Worm (Caenorhabditis elegans) whole organism, young adult: ENCODE data around the gene oac-48.

ENCODE experiments used
- F39B2.1 ChIP-seq: fragments of 200-800 bp; sonication (Bioruptor generic); IDR thresholded peaks from 2 replicates; pipeline ENCODE4 v1.3.6; 2022; ENCODE audit warnings: missing genetic modification reagents, missing genetic modification characterization, missing compliant biosample characterization
- F49E8.2 ChIP-seq: sonication (generic microtip); optimal IDR thresholded peaks from 3 replicates; lab custom pipeline; 2017; ENCODE audit warnings: missing genetic modification characterization, mild to moderate bottlenecking, missing compliant biosample characterization, antibody characterized with exemption, moderate library complexity; ENCODE audit not compliant: insufficient read depth
- F55B11.4 ChIP-seq: sonication (generic microtip); optimal IDR thresholded peaks from 2 replicates; lab custom pipeline; 2016; ENCODE audit warnings: missing compliant biosample characterization, missing genetic modification characterization, borderline replicate concordance; ENCODE audit not compliant: insufficient read depth
- F57A8.1 ChIP-seq: fragments of 200-800 bp; sonication (Bioruptor generic); optimal IDR thresholded peaks from 2 replicates; lab custom pipeline; 2018; ENCODE audit warnings: mild to moderate bottlenecking, missing genetic modification characterization, moderate library complexity, missing compliant biosample characterization
- F57C9.4 ChIP-seq: sonication (generic microtip); optimal IDR thresholded peaks from 2 replicates; lab custom pipeline; 2017; ENCODE audit warnings: mild to moderate bottlenecking, missing genetic modification characterization, missing compliant biosample characterization
- T26A5.8 ChIP-seq: sonication (generic microtip); optimal IDR thresholded peaks from 2 replicates; lab custom pipeline; 2016; ENCODE audit warnings: missing genetic modification characterization, missing compliant biosample characterization
- Y53F4B.3 ChIP-seq: fragments of 200-800 bp; sonication (Bioruptor generic); IDR thresholded peaks from 2 replicates; pipeline ENCODE4 v1.3.6; 2022; ENCODE audit warnings: missing genetic modification reagents, missing genetic modification characterization, missing compliant biosample characterization
- Y56A3A.18 ChIP-seq: fragments of 200-800 bp; sonication (Bioruptor generic); IDR thresholded peaks from 2 replicates; pipeline ENCODE4 v1.3.6; 2022; ENCODE audit warnings: missing genetic modification reagents, missing genetic modification characterization, missing compliant biosample characterization
- Y79H2A.3 ChIP-seq: fragments of 200-800 bp; sonication (Bioruptor generic); conservative IDR thresholded peaks from 2 replicates; pipeline ENCODE4 v1.3.6; 2022; ENCODE audit warnings: missing genetic modification reagents, missing genetic modification characterization, missing compliant biosample characterization
- Y95B8A.8 ChIP-seq: fragments of 200-800 bp; sonication (Bioruptor generic); IDR thresholded peaks from 2 replicates; pipeline ENCODE4 v1.3.6; 2022; ENCODE audit warnings: missing genetic modification reagents, missing genetic modification characterization, missing compliant biosample characterization
- attf-6 ChIP-seq: fragments of 200-800 bp; sonication (Bioruptor generic); IDR thresholded peaks from 2 replicates; pipeline ENCODE4 v1.3.6; 2022; ENCODE audit warnings: missing genetic modification reagents, missing genetic modification characterization, missing compliant biosample characterization
- ccch-3 ChIP-seq: fragments of 200-800 bp; sonication (Bioruptor generic); optimal IDR thresholded peaks from 2 replicates; lab custom pipeline; 2018; ENCODE audit warnings: mild to moderate bottlenecking, missing genetic modification characterization, missing compliant biosample characterization
- ceh-100 ChIP-seq: fragments of 200-800 bp; sonication (Bioruptor generic); IDR thresholded peaks from 2 replicates; pipeline ENCODE4 v1.3.6; 2022; ENCODE audit warnings: missing genetic modification reagents, missing genetic modification characterization, missing compliant biosample characterization
- die-1 ChIP-seq: sonication (generic microtip); optimal IDR thresholded peaks from 2 replicates; lab custom pipeline; 2016; ENCODE audit warnings: missing genotype, mild to moderate bottlenecking, missing genetic modification characterization, missing compliant biosample characterization
- efl-1 ChIP-seq: fragments of 150-350 bp; optimal IDR thresholded peaks from 2 replicates; lab custom pipeline; 2014; ENCODE audit warnings: missing biosample characterization, missing genetic modification reagents, missing genetic modification characterization
- ets-4 ChIP-seq: fragments of 200-800 bp; sonication (Bioruptor generic); optimal IDR thresholded peaks from 2 replicates; lab custom pipeline; 2018; ENCODE audit warnings: mild to moderate bottlenecking, missing genetic modification characterization, missing compliant biosample characterization
- fkh-3 ChIP-seq: sonication (generic microtip); optimal IDR thresholded peaks from 2 replicates; lab custom pipeline; 2016; ENCODE audit warnings: mild to moderate bottlenecking, missing genetic modification characterization, missing compliant biosample characterization
- gei-17 ChIP-seq: fragments of 200-800 bp; sonication (Bioruptor generic); optimal IDR thresholded peaks from 2 replicates; lab custom pipeline; 2018; ENCODE audit warnings: mild to moderate bottlenecking, missing genetic modification characterization, missing compliant biosample characterization
- him-1 ChIP-seq: sonication (generic microtip); optimal IDR thresholded peaks from 2 replicates; lab custom pipeline; 2016; ENCODE audit warnings: missing genotype, missing genetic modification reagents, missing genetic modification characterization, missing compliant biosample characterization
- lin-26 ChIP-seq: fragments of 200-800 bp; sonication (Bioruptor generic); IDR thresholded peaks from 2 replicates; pipeline ENCODE4 v1.3.6; 2022; ENCODE audit warnings: missing genetic modification reagents, missing genetic modification characterization, missing compliant biosample characterization
- lin-35 ChIP-seq, 3 experiments: fragments of 150-350 bp in 2 of 3; sonication (generic microtip) in 1 of 3; optimal IDR thresholded peaks; 2 replicates each; lab custom pipeline; 2014 to 2018; ENCODE audit warnings: missing biosample characterization in 3 of 3, missing genetic modification characterization in 3 of 3, missing genetic modification reagents in 3 of 3
- madf-3 ChIP-seq: fragments of 200-800 bp; sonication (Bioruptor generic); IDR thresholded peaks from 2 replicates; pipeline ENCODE4 v1.3.6; 2022; ENCODE audit warnings: missing genetic modification reagents, missing genetic modification characterization, missing compliant biosample characterization
- madf-6 ChIP-seq: fragments of 200-800 bp; sonication (Bioruptor generic); IDR thresholded peaks from 2 replicates; pipeline ENCODE4 v1.3.6; 2022; ENCODE audit warnings: missing genetic modification reagents, missing genetic modification characterization, missing compliant biosample characterization
- nfya-2 ChIP-seq: fragments of 200-800 bp; sonication (Bioruptor generic); IDR thresholded peaks from 2 replicates; pipeline ENCODE4 v1.3.6; 2022; ENCODE audit warnings: missing genetic modification reagents, missing genetic modification characterization, missing compliant biosample characterization
- nhr-179 ChIP-seq: sonication (generic microtip); optimal IDR thresholded peaks from 2 replicates; lab custom pipeline; 2016; ENCODE audit warnings: mild to moderate bottlenecking, missing genetic modification characterization, missing compliant biosample characterization
- rec-8 ChIP-seq, 2 experiments: sonication (generic microtip); optimal IDR thresholded peaks; 2 replicates each; lab custom pipeline; 2016; ENCODE audit warnings: mild to moderate bottlenecking in 2 of 2, missing genetic modification characterization in 2 of 2, missing genetic modification reagents in 2 of 2, missing genotype in 2 of 2, missing biosample characterization in 1 of 2, missing compliant biosample characterization in 1 of 2, moderate library complexity in 1 of 2
- sdz-38 ChIP-seq: sonication (generic microtip); optimal IDR thresholded peaks from 2 replicates; lab custom pipeline; 2016; ENCODE audit warnings: missing genotype, missing genetic modification characterization, missing compliant biosample characterization
- sea-2 ChIP-seq: fragments of 200-800 bp; sonication (Bioruptor generic); IDR thresholded peaks from 2 replicates; pipeline ENCODE4 v1.3.6; 2022; ENCODE audit warnings: missing genetic modification characterization, missing compliant biosample characterization
- sptf-2 ChIP-seq: fragments of 200-800 bp; sonication (Bioruptor generic); optimal IDR thresholded peaks from 2 replicates; lab custom pipeline; 2018; ENCODE audit warnings: mild to moderate bottlenecking, missing genetic modification characterization, missing compliant biosample characterization
- tbx-9 ChIP-seq: sonication (generic microtip); optimal IDR thresholded peaks from 2 replicates; lab custom pipeline; 2016; ENCODE audit warnings: borderline replicate concordance, missing genetic modification characterization, inconsistent platforms, missing compliant biosample characterization
- unc-130 ChIP-seq: sonication (generic microtip); optimal IDR thresholded peaks from 2 replicates; lab custom pipeline; 2016; ENCODE audit warnings: missing genetic modification reagents, missing genetic modification characterization, missing compliant biosample characterization
- unc-62 ChIP-seq: fragments of 150-350 bp; optimal IDR thresholded peaks from 2 replicates; lab custom pipeline; 2014; ENCODE audit warnings: missing biosample characterization, missing genetic modification reagents, missing genetic modification characterization
- xnd-1 ChIP-seq: sonication (generic microtip); optimal IDR thresholded peaks from 2 replicates; lab custom pipeline; 2016; ENCODE audit warnings: missing genotype, missing genetic modification reagents, missing genetic modification characterization, missing compliant biosample characterization
- ztf-22 ChIP-seq: fragments of 200-800 bp; sonication (Bioruptor generic); optimal IDR thresholded peaks from 2 replicates; lab custom pipeline; 2018; ENCODE audit warnings: mild to moderate bottlenecking, missing genetic modification characterization, moderate library complexity, missing compliant biosample characterization
- ztf-26 ChIP-seq: sonication (generic microtip); optimal IDR thresholded peaks from 2 replicates; lab custom pipeline; 2017; ENCODE audit warnings: missing genetic modification characterization, missing compliant biosample characterization
- ztf-3 ChIP-seq: fragments of 200-800 bp; sonication (Bioruptor generic); optimal IDR thresholded peaks from 2 replicates; lab custom pipeline; 2018; ENCODE audit warnings: mild to moderate bottlenecking, missing genetic modification characterization, missing compliant biosample characterization

Gene oac-48

ce11 chrIV:13687631-13688030, 14.0 kb downstream of the oac-48 start (continued):
- TF ChIP-seq rec-8 (tag; optimal IDR thresholded peaks at IDR 0.05; lab: Kevin White, UChicago) (no peak), attf-6 (peak; percentile 59; the same call in 1 of the 2 replicates), ccch-3 (GFP tag; lab: Kevin White, UChicago) (no peak), xnd-1 (tag; lab: Kevin White, UChicago) (no peak), F49E8.2 (tag; lab: Kevin White, UChicago) (no peak), ztf-3 (GFP tag; lab: Kevin White, UChicago) (no peak), madf-6 (GFP tag; lab: Robert Waterston, UW) (0 out of 2 replicates have a peak, but pooled peaks have one; percentile 17), tbx-9 (no peak), gei-17 (GFP tag; lab: Kevin White, UChicago) (no peak), sea-2 (GFP tag; lab: Robert Waterston, UW) (no peak), him-1 (tag; lab: Kevin White, UChicago) (no peak), sdz-38 (no peak)

- TF ChIP-seq unc-130 (GFP tag; lab: Kevin White, UChicago) = no peak
- no peak for TF ChIP-seq sea-2 (GFP tag; lab: Robert Waterston, UW)
- no peak for TF ChIP-seq sptf-2 (GFP tag; lab: Kevin White, UChicago)
- TF ChIP-seq lin-26 (GFP tag; lab: Robert Waterston, UW) = no peak
- TF ChIP-seq ccch-3 (GFP tag; lab: Kevin White, UChicago) = no peak
- no peak for TF ChIP-seq efl-1 (GFP tag; lab: Kevin White, UChicago)
- TF ChIP-seq nhr-179 (tag; lab: Kevin White, UChicago) = no peak
- TF ChIP-seq ets-4 (GFP tag; lab: Kevin White, UChicago) = no peak
- TF ChIP-seq lin-35 (GFP tag; optimal IDR thresholded peaks at IDR 0.05; lab: Kevin White, UChicago) = no peak
- TF ChIP-seq rec-8 (tag; optimal IDR thresholded peaks at IDR 0.05; lab: Kevin White, UChicago) = no peak
- TF ChIP-seq F39B2.1 = no peak
- no peak for TF ChIP-seq xnd-1 (tag; lab: Kevin White, UChicago)
- TF ChIP-seq fkh-3 (tag; lab: Kevin White, UChicago) = no peak
- no peak for TF ChIP-seq madf-3 (GFP tag; lab: Robert Waterston, UW)
- TF ChIP-seq Y56A3A.18 = no peak
- no peak for TF ChIP-seq F55B11.4 (tag; lab: Kevin White, UChicago)
- TF ChIP-seq ztf-22 = no peak
These were observed 15.8 kb downstream of the oac-48 start, which contains the start of gene T23G4.2 for ce11 chrIV:13689302-13689880. Gene T23G4.2 (minus strand): TSS chrIV:13689556.

- TF ChIP-seq sptf-2 (GFP tag; lab: Kevin White, UChicago) (no peak), F57C9.4 (no peak), Y79H2A.3 (GFP tag; lab: Robert Waterston, UW) (no peak), ztf-26 (tag; lab: Kevin White, UChicago) (no peak), T26A5.8 (tag; lab: Kevin White, UChicago) (no peak), F57A8.1 (no peak), F55B11.4 (tag; lab: Kevin White, UChicago) (no peak), unc-62 (GFP tag; lab: Kevin White, UChicago) (no peak), sea-2 (GFP tag; lab: Robert Waterston, UW) (no peak), ets-4 (GFP tag; lab: Kevin White, UChicago) (no peak), Y53F4B.3 (no peak), die-1 (no peak), nfya-2 (GFP tag; lab: Robert Waterston, UW) (no peak), Y95B8A.8 (GFP tag; lab: Robert Waterston, UW) (no peak), ceh-100 (GFP tag; lab: Robert Waterston, UW) (no peak)
These were observed 18.9 kb downstream of the oac-48 start for ce11 chrIV:13692522-13692921.
